Fruit fly (Drosophila melanogaster): ENCODE results near the gene Trl.

Gene Trl

dm6 chr3L:14801854-14802616 lies 41.2 kb upstream of the Trl start, which contains the start of gene NHP2 (continued):
- no peak for TF ChIP-seq Hnf4 (GFP tag; optimal IDR thresholded peaks at IDR 0.05)

DNA sequence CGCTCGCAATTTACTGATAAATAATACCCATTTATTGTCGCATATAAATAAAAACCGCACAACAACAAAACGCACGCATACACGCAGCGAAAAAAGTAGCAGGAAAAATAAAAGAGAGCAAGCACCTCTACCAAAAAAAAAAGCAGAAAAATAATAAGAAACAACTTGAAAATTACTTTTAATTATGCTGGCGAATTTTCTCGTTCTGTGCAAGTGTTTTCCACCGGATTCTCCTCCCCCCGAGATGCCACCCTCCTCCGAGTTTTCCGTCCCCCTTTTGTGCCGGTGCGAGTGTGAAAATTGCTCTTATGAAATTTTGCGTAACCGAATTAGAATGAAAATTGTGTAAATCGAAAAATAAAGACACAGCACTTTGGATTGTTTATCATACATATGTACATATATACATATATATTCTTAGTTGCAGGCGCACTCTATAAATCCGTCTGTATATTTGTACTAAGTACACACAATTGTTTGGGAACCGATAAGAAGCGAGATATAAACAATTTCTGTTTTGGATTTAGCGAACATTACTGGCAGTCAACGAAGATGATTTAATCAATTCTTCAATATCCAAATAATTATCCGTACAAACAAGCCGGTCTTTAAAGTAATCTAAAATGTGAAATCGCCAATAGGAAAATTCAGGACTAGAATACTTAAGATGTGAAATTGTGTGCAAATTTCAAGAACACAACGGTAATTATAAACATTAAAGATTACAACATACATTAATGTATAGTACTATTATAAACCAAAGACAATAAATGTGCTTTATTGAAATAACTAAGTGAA lies 30.2 kb upstream of the Trl start:
- TF ChIP-seq GATAd (GFP tag; optimal IDR thresholded peaks at IDR 0.05) (no peak), Sp1 (GFP tag; optimal IDR thresholded peaks at IDR 0.05) (no peak), CG9705 (GFP tag; optimal IDR thresholded peaks at IDR 0.05) (no peak), dl (GFP tag; optimal IDR thresholded peaks at IDR 0.05; ENCODE audit: insufficient read depth in 1 of 2, partially characterized antibody in 2 of 2) (no peak)

DNA sequence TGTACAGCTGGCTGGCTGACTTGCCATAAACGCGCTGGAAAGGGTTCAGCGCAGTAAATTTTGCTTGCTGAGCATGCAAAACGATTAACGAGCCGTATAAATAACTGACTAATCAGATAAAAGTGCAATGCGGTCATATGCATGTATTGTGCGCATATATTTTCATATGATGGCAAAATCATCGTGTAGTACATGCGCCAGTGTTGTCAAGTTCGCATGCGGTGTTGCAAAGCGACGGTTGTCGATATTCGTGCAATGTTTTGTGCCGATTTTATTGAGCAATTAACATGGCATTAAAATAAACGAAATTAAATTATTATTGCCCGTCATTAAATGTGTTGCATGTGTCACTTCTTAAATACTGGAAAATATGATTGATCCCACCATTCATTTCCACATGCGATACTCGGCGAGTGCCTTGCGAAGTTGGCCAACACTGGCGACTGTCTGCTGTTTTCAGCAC lies 29.3 kb upstream of the Trl start:
- TF ChIP-seq Myc (optimal IDR thresholded peaks at IDR 0.05) (peak; percentile 78), lola (GFP tag; optimal IDR thresholded peaks at IDR 0.05) (no peak), OdsH (GFP tag; optimal IDR thresholded peaks at IDR 0.05) (peak; percentile 85), woc (GFP tag; optimal IDR thresholded peaks at IDR 0.05) (no peak), Jra (GFP tag; optimal IDR thresholded peaks at IDR 0.05) (peak; percentile 89), CG32264 (GFP tag; optimal IDR thresholded peaks at IDR 0.05) (peak; percentile 74), N (GFP tag; optimal IDR thresholded peaks at IDR 0.05) (no peak), pan (optimal IDR thresholded peaks at IDR 0.05) (no peak), Hr78 (GFP tag; optimal IDR thresholded peaks at IDR 0.05) (no peak), foxo (GFP tag; optimal IDR thresholded peaks at IDR 0.05) (peak; percentile 73 to 92), jim (GFP tag; optimal IDR thresholded peaks at IDR 0.05) (no peak), Vsx2 (GFP tag; optimal IDR thresholded peaks at IDR 0.05; ENCODE audit: partially characterized antibody) (no peak), Hr83 (GFP tag; optimal IDR thresholded peaks at IDR 0.05; ENCODE audit: poor library complexity, severe bottlenecking) (peak; percentile 83), Dif (GFP tag; optimal IDR thresholded peaks at IDR 0.05; ENCODE audit: partially characterized antibody) (no peak), sage (GFP tag; optimal IDR thresholded peaks at IDR 0.05) (peak; percentile 81), Sp1 (GFP tag; optimal IDR thresholded peaks at IDR 0.05) (peak; percentile 71), usp (GFP tag; optimal IDR thresholded peaks at IDR 0.05) (no peak), br (GFP tag; optimal IDR thresholded peaks at IDR 0.05) (peak; percentile 90), dmrt93B (GFP tag; optimal IDR thresholded peaks at IDR 0.05) (peak; percentile 75), CG9705 (GFP tag; optimal IDR thresholded peaks at IDR 0.05) (peak; percentile 80), dsf (GFP tag; optimal IDR thresholded peaks at IDR 0.05; ENCODE audit: borderline replicate concordance) (peak; percentile 83), HLH106 (tag; optimal IDR thresholded peaks at IDR 0.05) (peak; percentile 79), ey (GFP tag; optimal IDR thresholded peaks at IDR 0.05) (peak; percentile 87), h (GFP tag; optimal IDR thresholded peaks at IDR 0.05) (peak; percentile 92), Mio (GFP tag; optimal IDR thresholded peaks at IDR 0.05) (peak; percentile 44), fru (GFP tag; optimal IDR thresholded peaks at IDR 0.05) (peak; percentile 88), brk (GFP tag; optimal IDR thresholded peaks at IDR 0.05) (peak; percentile 88), Hnf4 (GFP tag; optimal IDR thresholded peaks at IDR 0.05) (peak; percentile 95), Dfd (GFP tag; optimal IDR thresholded peaks at IDR 0.05) (no peak), Rel (GFP tag; optimal IDR thresholded peaks at IDR 0.05) (no peak), Rel (tag; optimal IDR thresholded peaks at IDR 0.05) (peak; percentile 81), tai (GFP tag; optimal IDR thresholded peaks at IDR 0.05) (no peak), sv (GFP tag; optimal IDR thresholded peaks at IDR 0.05) (peak; percentile 54), CrebA (GFP tag; optimal IDR thresholded peaks at IDR 0.05; ENCODE audit: borderline replicate concordance) (no peak), Abd-B (GFP tag; optimal IDR thresholded peaks at IDR 0.05) (no peak), dl (GFP tag; optimal IDR thresholded peaks at IDR 0.05; ENCODE audit: insufficient read depth in 1 of 2, partially characterized antibody in 2 of 2) (no peak), psq (GFP tag; optimal IDR thresholded peaks at IDR 0.05) (peak; percentile 81), rgr (GFP tag; optimal IDR thresholded peaks at IDR 0.05) (peak; percentile 91), GATAd (GFP tag; optimal IDR thresholded peaks at IDR 0.05) (peak; percentile 88)

Data from whole organism, wandering third instar larva.